Fruit fly (Drosophila melanogaster) whole organism, embryonic: ENCODE results near the gene CG32052.

Experiments
- Atf6 ChIP-seq: fragments of 200-800 bp; sonication (Bioruptor generic); IDR thresholded peaks from 2 replicates; pipeline ENCODE4 v1.3.6; 2022; ENCODE audit warnings: missing biosample characterization, missing genetic modification characterization
- CG10147 ChIP-seq: fragments of 200-800 bp; sonication (Bioruptor generic); optimal IDR thresholded peaks from 2 replicates; lab custom pipeline; 2019; ENCODE audit warnings: missing biosample characterization, mild to moderate bottlenecking, missing genetic modification characterization, moderate library complexity
- CG10274 ChIP-seq: fragments of 200-800 bp; sonication (Bioruptor generic); optimal IDR thresholded peaks from 3 replicates; lab custom pipeline; 2017; ENCODE audit warnings: missing biosample characterization, mild to moderate bottlenecking, missing genetic modification characterization
- CG10543 ChIP-seq: fragments of 200-800 bp; sonication (Bioruptor generic); optimal IDR thresholded peaks from 3 replicates; lab custom pipeline; 2017; ENCODE audit warnings: missing biosample characterization, mild to moderate bottlenecking, missing genetic modification characterization, moderate library complexity
- CG10565 ChIP-seq: fragments of 200-800 bp; sonication (Bioruptor generic); optimal IDR thresholded peaks from 3 replicates; lab custom pipeline; 2016; ENCODE audit warnings: missing biosample characterization, mild to moderate bottlenecking, missing genetic modification characterization
- CG15269 ChIP-seq: fragments of 200-800 bp; sonication (Bioruptor generic); optimal IDR thresholded peaks from 2 replicates; lab custom pipeline; 2018; ENCODE audit warnings: missing biosample characterization, mild to moderate bottlenecking, missing genetic modification characterization, moderate library complexity
- CG15601 ChIP-seq: fragments of 200-800 bp; sonication (Bioruptor generic); optimal IDR thresholded peaks from 3 replicates; lab custom pipeline; 2019; ENCODE audit warnings: missing biosample characterization, mild to moderate bottlenecking, missing genetic modification characterization, moderate library complexity
- CG15696 ChIP-seq: fragments of 200-800 bp; sonication (Bioruptor generic); optimal IDR thresholded peaks from 2 replicates; lab custom pipeline; 2019; ENCODE audit warnings: missing biosample characterization, mild to moderate bottlenecking, missing genetic modification characterization, moderate library complexity
- CG18476 ChIP-seq: fragments of 200-800 bp; sonication (Bioruptor generic); optimal IDR thresholded peaks from 2 replicates; lab custom pipeline; 2016; ENCODE audit warnings: missing biosample characterization, mild to moderate bottlenecking, missing genetic modification characterization
- CG18764 ChIP-seq: fragments of 200-800 bp; sonication (Bioruptor generic); optimal IDR thresholded peaks from 3 replicates; lab custom pipeline; 2016; ENCODE audit warnings: missing biosample characterization, missing genetic modification characterization
- CG32767 ChIP-seq: fragments of 200-800 bp; sonication (Bioruptor generic); IDR thresholded peaks from 2 replicates; pipeline ENCODE4 v1.3.6; 2022; ENCODE audit warnings: missing biosample characterization, missing genetic modification characterization
- CG3407 ChIP-seq: fragments of 200-800 bp; sonication (Bioruptor generic); optimal IDR thresholded peaks from 2 replicates; lab custom pipeline; 2018; ENCODE audit warnings: missing biosample characterization, mild to moderate bottlenecking, missing genetic modification characterization
- CG4730 ChIP-seq: fragments of 200-800 bp; sonication (Bioruptor generic); IDR thresholded peaks from 2 replicates; pipeline ENCODE4 v1.3.6; 2022; ENCODE audit warnings: missing biosample characterization, missing genetic modification characterization
- CG4820 ChIP-seq: fragments of 200-800 bp; sonication (Bioruptor generic); optimal IDR thresholded peaks from 3 replicates; lab custom pipeline; 2016; ENCODE audit warnings: missing biosample characterization, missing genetic modification characterization
- CG5245 ChIP-seq: fragments of 200-800 bp; sonication (Bioruptor generic); optimal IDR thresholded peaks from 3 replicates; lab custom pipeline; 2016; ENCODE audit warnings: missing biosample characterization, missing genetic modification characterization
- CG6254 ChIP-seq: fragments of 200-800 bp; sonication (Bioruptor generic); optimal IDR thresholded peaks from 3 replicates; lab custom pipeline; 2017; ENCODE audit warnings: mild to moderate bottlenecking, missing biosample characterization, missing genetic modification reagents, missing genetic modification characterization
- CG9215 ChIP-seq: fragments of 200-800 bp; sonication (Bioruptor generic); IDR thresholded peaks from 2 replicates; pipeline ENCODE4 v1.3.6; 2022; ENCODE audit warnings: missing biosample characterization, missing genetic modification characterization
- CG9437 ChIP-seq: fragments of 200-800 bp; sonication (Bioruptor generic); optimal IDR thresholded peaks from 2 replicates; lab custom pipeline; 2018; ENCODE audit warnings: missing biosample characterization, mild to moderate bottlenecking, missing genetic modification characterization
- Chrac-16 ChIP-seq: fragments of 200-800 bp; sonication (Bioruptor generic); optimal IDR thresholded peaks from 3 replicates; lab custom pipeline; 2016; ENCODE audit warnings: missing biosample characterization, missing genetic modification characterization
- Eip74EF ChIP-seq, 2 experiments: fragments of 200-800 bp in 1 of 2; fragments of >200 bp in 1 of 2; sonication (Bioruptor generic) in 1 of 2; optimal IDR thresholded peaks; 2 replicates each; lab custom pipeline; 2017 to 2019; ENCODE audit warnings: missing biosample characterization in 2 of 2, missing genetic modification characterization in 2 of 2, mild to moderate bottlenecking in 1 of 2, moderate library complexity in 1 of 2
- Gsc ChIP-seq: fragments of 200-800 bp; sonication (Bioruptor generic); IDR thresholded peaks from 2 replicates; pipeline ENCODE4 v1.3.6; 2022; ENCODE audit warnings: missing biosample characterization, missing genetic modification characterization
- Hand ChIP-seq: fragments of 200-800 bp; sonication (Bioruptor generic); optimal IDR thresholded peaks from 2 replicates; lab custom pipeline; 2017; ENCODE audit warnings: mild to moderate bottlenecking, missing biosample characterization, missing genetic modification reagents, missing genetic modification characterization
- HmgD ChIP-seq: fragments of 200-800 bp; sonication (Bioruptor generic); optimal IDR thresholded peaks from 3 replicates; lab custom pipeline; 2016; ENCODE audit warnings: missing biosample characterization, missing genetic modification characterization
- Hmx ChIP-seq: fragments of 200-800 bp; sonication (Bioruptor generic); optimal IDR thresholded peaks from 2 replicates; lab custom pipeline; 2016; ENCODE audit warnings: missing biosample characterization, missing genetic modification characterization
- MTF-1 ChIP-seq: fragments of 200-800 bp; sonication (Bioruptor generic); optimal IDR thresholded peaks from 2 replicates; lab custom pipeline; 2018; ENCODE audit warnings: missing biosample characterization, mild to moderate bottlenecking, missing genetic modification characterization, borderline replicate concordance
- NC2α ChIP-seq: fragments of 200-800 bp; sonication (Bioruptor generic); optimal IDR thresholded peaks from 2 replicates; lab custom pipeline; 2016; ENCODE audit warnings: missing biosample characterization, missing genetic modification characterization
- Nf-YA ChIP-seq: fragments of 200-800 bp; sonication (Bioruptor generic); IDR thresholded peaks from 2 replicates; pipeline ENCODE4 v1.3.6; 2022; ENCODE audit warnings: missing biosample characterization, missing genetic modification characterization
- Oli ChIP-seq: fragments of 200-800 bp; sonication (Bioruptor generic); optimal IDR thresholded peaks from 2 replicates; lab custom pipeline; 2018; ENCODE audit warnings: missing biosample characterization, mild to moderate bottlenecking, missing genetic modification characterization, moderate library complexity
- Scr ChIP-seq: fragments of 200-800 bp; sonication (Bioruptor generic); IDR thresholded peaks from 2 replicates; pipeline ENCODE4 v1.3.6; 2022; ENCODE audit warnings: missing biosample characterization, missing genetic modification characterization; ENCODE audit not compliant: partially characterized antibody
- Vsx1 ChIP-seq: fragments of 200-800 bp; sonication (Bioruptor generic); optimal IDR thresholded peaks from 2 replicates; lab custom pipeline; 2017; ENCODE audit warnings: missing biosample characterization, mild to moderate bottlenecking, missing genetic modification characterization, missing genetic modification reagents
- ac ChIP-seq: fragments of 200-800 bp; sonication (Bioruptor generic); optimal IDR thresholded peaks from 3 replicates; lab custom pipeline; 2017; ENCODE audit warnings: missing biosample characterization, mild to moderate bottlenecking, missing genetic modification characterization
- btn ChIP-seq: fragments of 200-800 bp; sonication (Bioruptor generic); optimal IDR thresholded peaks from 2 replicates; lab custom pipeline; 2016; ENCODE audit warnings: missing biosample characterization, missing genetic modification characterization
- eve ChIP-seq, 2 experiments: fragments of >200 bp; optimal IDR thresholded peaks; 2 replicates each; lab custom pipeline; 2017; ENCODE audit warnings: missing biosample characterization in 2 of 2, missing genetic modification characterization in 2 of 2
- ewg ChIP-seq: fragments of 200-800 bp; sonication (Bioruptor generic); optimal IDR thresholded peaks from 3 replicates; lab custom pipeline; 2017; ENCODE audit warnings: mild to moderate bottlenecking, missing biosample characterization, missing genetic modification reagents, missing genetic modification characterization
- fd102C ChIP-seq: fragments of 200-800 bp; sonication (Bioruptor generic); optimal IDR thresholded peaks from 2 replicates; lab custom pipeline; 2018; ENCODE audit warnings: missing biosample characterization, mild to moderate bottlenecking, missing genetic modification characterization, moderate library complexity
- gsb-n ChIP-seq: fragments of 200-800 bp; sonication (Bioruptor generic); optimal IDR thresholded peaks from 3 replicates; lab custom pipeline; 2018; ENCODE audit warnings: missing biosample characterization, mild to moderate bottlenecking, missing genetic modification characterization
- klu ChIP-seq: fragments of 200-800 bp; sonication (Bioruptor generic); IDR thresholded peaks from 2 replicates; pipeline ENCODE4 v1.3.6; 2022; ENCODE audit warnings: missing biosample characterization, missing genetic modification characterization
- lab ChIP-seq: fragments of 200-800 bp; sonication (Bioruptor generic); optimal IDR thresholded peaks from 3 replicates; lab custom pipeline; 2017; ENCODE audit warnings: missing biosample characterization, missing genetic modification characterization, mild to moderate bottlenecking, moderate library complexity, missing genetic modification reagents
- pnt ChIP-seq: fragments of 200-800 bp; sonication (Bioruptor generic); optimal IDR thresholded peaks from 3 replicates; lab custom pipeline; 2016; ENCODE audit warnings: missing biosample characterization, missing genetic modification characterization
- pros ChIP-seq: fragments of 200-800 bp; sonication (Bioruptor generic); optimal IDR thresholded peaks from 3 replicates; lab custom pipeline; 2019; ENCODE audit warnings: missing biosample characterization, mild to moderate bottlenecking, missing genetic modification characterization, moderate library complexity
- salm ChIP-seq: fragments of 200-800 bp; sonication (Bioruptor generic); optimal IDR thresholded peaks from 2 replicates; lab custom pipeline; 2018; ENCODE audit warnings: missing biosample characterization, mild to moderate bottlenecking, missing genetic modification characterization
- sd ChIP-seq: fragments of 200-800 bp; sonication (Bioruptor generic); optimal IDR thresholded peaks from 3 replicates; lab custom pipeline; 2018; ENCODE audit warnings: missing biosample characterization, mild to moderate bottlenecking, missing genetic modification characterization, moderate library complexity
- sima ChIP-seq: fragments of 200-800 bp; sonication (Bioruptor generic); optimal IDR thresholded peaks from 2 replicates; lab custom pipeline; 2016; ENCODE audit warnings: missing biosample characterization, missing genetic modification characterization
- sqz ChIP-seq: fragments of 200-800 bp; sonication (Bioruptor generic); optimal IDR thresholded peaks from 3 replicates; lab custom pipeline; 2018; ENCODE audit warnings: missing biosample characterization, mild to moderate bottlenecking, missing genetic modification characterization
- tin ChIP-seq: fragments of 200-800 bp; sonication (Bioruptor generic); optimal IDR thresholded peaks from 3 replicates; lab custom pipeline; 2016; ENCODE audit warnings: missing biosample characterization, missing genetic modification characterization
- trh ChIP-seq: fragments of 200-800 bp; sonication (Bioruptor generic); optimal IDR thresholded peaks from 2 replicates; lab custom pipeline; 2016; ENCODE audit warnings: missing biosample characterization, missing genetic modification characterization
- twi ChIP-seq: fragments of 200-800 bp; optimal IDR thresholded peaks from 2 replicates; lab custom pipeline; 2019; ENCODE audit warnings: missing biosample characterization, mild to moderate bottlenecking, missing genetic modification characterization, moderate library complexity
- tx ChIP-seq: fragments of 200-800 bp; sonication (Bioruptor generic); optimal IDR thresholded peaks from 2 replicates; lab custom pipeline; 2016; ENCODE audit warnings: missing biosample characterization, missing genetic modification characterization
- wor ChIP-seq: fragments of 200-800 bp; sonication (Bioruptor generic); IDR thresholded peaks from 2 replicates; pipeline ENCODE4 v1.3.6; 2022; ENCODE audit warnings: missing biosample characterization, missing genetic modification characterization
- zen ChIP-seq: fragments of 200-800 bp; sonication (Bioruptor generic); optimal IDR thresholded peaks from 3 replicates; lab custom pipeline; 2018; ENCODE audit warnings: missing biosample characterization, mild to moderate bottlenecking, missing genetic modification characterization, moderate library complexity

CG32052 gene

DNA sequence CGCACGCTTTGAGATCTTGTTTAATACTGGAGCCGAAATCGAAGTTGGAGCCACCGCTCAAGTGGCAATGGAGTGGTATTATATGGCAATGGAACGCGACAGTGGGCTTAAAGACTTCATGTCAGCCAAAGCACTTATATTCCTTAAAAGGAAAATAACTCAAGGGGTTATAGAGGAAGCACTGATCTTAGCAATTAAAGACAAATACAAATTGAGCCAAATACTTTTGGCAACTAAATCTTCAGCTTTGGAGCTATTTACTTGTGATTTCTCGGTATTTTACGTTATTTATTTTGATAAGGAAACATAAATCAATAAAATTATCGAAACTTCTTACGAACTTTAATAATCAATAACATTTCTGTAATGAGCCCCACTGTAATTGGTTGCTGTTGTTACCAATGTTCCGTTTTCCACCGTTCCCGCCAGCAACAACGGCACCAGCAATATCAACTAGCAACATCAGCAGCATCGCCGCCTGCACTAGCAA lies 42.7 kb upstream of the CG32052 start (continued):
- TF ChIP-seq CG4820 (peak; percentile 92), Nf-YA (GFP tag; lab: Robert Waterston, UW) (peak; percentile 77), Scr (GFP tag; lab: Robert Waterston, UW) (no peak), CG9215 (GFP tag; lab: Robert Waterston, UW) (peak; percentile 74), CG10543 (GFP tag; lab: Kevin White, UChicago) (peak; percentile 45), CG15696 (tag; lab: Kevin White, UChicago) (peak; percentile 61), tx (GFP tag; lab: Kevin White, UChicago) (peak; percentile 52), CG32767 (peak; percentile 81), sima (GFP tag; lab: Kevin White, UChicago) (peak; percentile 80), trh (GFP tag; lab: Kevin White, UChicago) (peak; percentile 12), CG18764 (GFP tag; lab: Kevin White, UChicago) (peak; percentile 92), CG10274 (GFP tag; lab: Kevin White, UChicago) (peak; percentile 61), lab (GFP tag; lab: Kevin White, UChicago) (peak; percentile 93), Hand (GFP tag; lab: Kevin White, UChicago) (peak; percentile 42), btn (GFP tag; lab: Kevin White, UChicago) (peak; percentile 77), ewg (GFP tag; lab: Kevin White, UChicago) (peak; percentile 66), CG4730 (GFP tag; lab: Robert Waterston, UW) (peak; percentile 88), fd102C (GFP tag; lab: Kevin White, UChicago) (no peak), CG5245 (GFP tag; lab: Kevin White, UChicago) (peak; percentile 89), Oli (tag; lab: Kevin White, UChicago) (peak; percentile 86), Hmx (GFP tag; lab: Kevin White, UChicago) (peak; percentile 19), eve (GFP tag; optimal IDR thresholded peaks at IDR 0.05; lab: Kevin White, UChicago) (no peak), Vsx1 (GFP tag; lab: Kevin White, UChicago) (peak; percentile 86), ac (GFP tag; lab: Kevin White, UChicago) (peak; percentile 34), CG18476 (GFP tag; lab: Kevin White, UChicago) (peak; percentile 91), Eip74EF (GFP tag; optimal IDR thresholded peaks at IDR 0.05; lab: Kevin White, UChicago) (peak in 1 of 2 experiments; percentile 72), pnt (GFP tag; lab: Kevin White, UChicago) (peak; percentile 78), CG3407 (GFP tag; lab: Kevin White, UChicago) (peak; percentile 74), CG9437 (peak; percentile 72), Chrac-16 (GFP tag; lab: Kevin White, UChicago) (peak; percentile 57), CG6254 (peak; percentile 92), Atf6 (GFP tag; lab: Robert Waterston, UW) (peak; percentile 85), salm (peak; percentile 84), wor (GFP tag; lab: Robert Waterston, UW) (peak; percentile 65), tin (GFP tag; lab: Kevin White, UChicago) (peak; percentile 95), pros (GFP tag; lab: Kevin White, UChicago) (peak; percentile 27), twi (peak; percentile 58), klu (GFP tag; lab: Robert Waterston, UW) (peak; percentile 55; the same call in 1 of the 2 replicates), CG10147 (GFP tag; lab: Kevin White, UChicago) (peak; percentile 91), MTF-1 (GFP tag; lab: Kevin White, UChicago) (peak; percentile 76), CG15601 (peak; percentile 76), gsb-n (tag; lab: Kevin White, UChicago) (peak; percentile 80), CG15269 (tag; lab: Kevin White, UChicago) (peak; percentile 79), Gsc (peak; percentile 67), zen (tag; lab: Kevin White, UChicago) (peak; percentile 7), CG10565 (peak; percentile 71), NC2α (no peak), sqz (GFP tag; lab: Kevin White, UChicago) (peak; percentile 75), sd (tag; lab: Kevin White, UChicago) (peak; percentile 27), HmgD (GFP tag; lab: Kevin White, UChicago) (no peak)
